Worm (Caenorhabditis elegans) whole organism, mixed stage, embryonic: ENCODE measurements around the gene nas-21.

ENCODE experiments used
- M03D4.4 ChIP-seq: sonication (generic microtip); optimal IDR thresholded peaks from 2 replicates; lab custom pipeline; 2017; ENCODE audit warnings: mild to moderate bottlenecking, missing genetic modification characterization, missing compliant biosample characterization
- bed-3 ChIP-seq: fragments of 200-800 bp; sonication (Bioruptor generic); optimal IDR thresholded peaks from 3 replicates; lab custom pipeline; 2018; ENCODE audit warnings: mild to moderate bottlenecking, missing genetic modification characterization, moderate library complexity, missing compliant biosample characterization
- blmp-1 ChIP-seq: fragments of 150-350 bp; optimal IDR thresholded peaks from 2 replicates; lab custom pipeline; 2014; ENCODE audit warnings: missing biosample characterization, missing genetic modification characterization
- ceh-39 ChIP-seq: fragments of 150-350 bp; optimal IDR thresholded peaks from 2 replicates; lab custom pipeline; 2014; ENCODE audit warnings: missing biosample characterization, missing genetic modification characterization
- ceh-83 ChIP-seq: fragments of 200-800 bp; sonication (Bioruptor generic); optimal IDR thresholded peaks from 2 replicates; lab custom pipeline; 2018; ENCODE audit warnings: mild to moderate bottlenecking, missing genetic modification characterization, missing compliant biosample characterization
- cnd-1 ChIP-seq: fragments of 200-800 bp; sonication (Bioruptor generic); optimal IDR thresholded peaks from 2 replicates; lab custom pipeline; 2018; ENCODE audit warnings: mild to moderate bottlenecking, missing genetic modification characterization, missing compliant biosample characterization
- drap-1 ChIP-seq: fragments of 200-800 bp; sonication (Bioruptor generic); optimal IDR thresholded peaks from 3 replicates; lab custom pipeline; 2018; ENCODE audit warnings: mild to moderate bottlenecking, missing genetic modification characterization, missing compliant biosample characterization
- elt-1 ChIP-seq: sonication (generic microtip); optimal IDR thresholded peaks from 2 replicates; lab custom pipeline; 2017; ENCODE audit warnings: missing genetic modification characterization, mild to moderate bottlenecking, missing compliant biosample characterization, antibody characterized with exemption, moderate library complexity, borderline replicate concordance; ENCODE audit not compliant: insufficient read depth
- flh-1 ChIP-seq: fragments of 200-800 bp; sonication (Bioruptor generic); optimal IDR thresholded peaks from 2 replicates; lab custom pipeline; 2018; ENCODE audit warnings: mild to moderate bottlenecking, missing genetic modification characterization, moderate library complexity, missing compliant biosample characterization
- ham-2 ChIP-seq: fragments of 200-800 bp; sonication (Bioruptor generic); optimal IDR thresholded peaks from 2 replicates; lab custom pipeline; 2018; ENCODE audit warnings: mild to moderate bottlenecking, missing genetic modification characterization, missing compliant biosample characterization
- hlh-1 ChIP-seq: fragments of 150-350 bp; optimal IDR thresholded peaks from 2 replicates; lab custom pipeline; 2014; ENCODE audit warnings: missing biosample characterization, missing genetic modification reagents, missing genetic modification characterization
- lin-13 ChIP-seq: fragments of 150-350 bp; optimal IDR thresholded peaks from 2 replicates; lab custom pipeline; 2014; ENCODE audit warnings: missing biosample characterization, missing genetic modification characterization
- lin-32 ChIP-seq: fragments of 200-800 bp; sonication (Bioruptor generic); optimal IDR thresholded peaks from 2 replicates; lab custom pipeline; 2018; ENCODE audit warnings: mild to moderate bottlenecking, missing genetic modification characterization, missing compliant biosample characterization
- lsy-2 ChIP-seq: fragments of 150-350 bp; optimal IDR thresholded peaks from 2 replicates; lab custom pipeline; 2014; ENCODE audit warnings: missing biosample characterization, missing genetic modification characterization
- mab-5 ChIP-seq: fragments of 150-350 bp; optimal IDR thresholded peaks from 2 replicates; lab custom pipeline; 2014; ENCODE audit warnings: missing biosample characterization, missing genetic modification characterization
- mls-2 ChIP-seq: sonication (generic microtip); optimal IDR thresholded peaks from 2 replicates; lab custom pipeline; 2016; ENCODE audit warnings: mild to moderate bottlenecking, missing genetic modification characterization, moderate library complexity, missing compliant biosample characterization
- nhr-12 ChIP-seq: fragments of 150-350 bp; optimal IDR thresholded peaks from 2 replicates; lab custom pipeline; 2014; ENCODE audit warnings: missing biosample characterization, missing genetic modification characterization
- nhr-2 ChIP-seq: fragments of 150-350 bp; optimal IDR thresholded peaks from 2 replicates; lab custom pipeline; 2014; ENCODE audit warnings: missing biosample characterization, missing genetic modification characterization
- nhr-237 ChIP-seq: fragments of 150-350 bp; optimal IDR thresholded peaks from 2 replicates; lab custom pipeline; 2014; ENCODE audit warnings: missing biosample characterization, missing genetic modification characterization
- nhr-28 ChIP-seq: fragments of 150-350 bp; optimal IDR thresholded peaks from 2 replicates; lab custom pipeline; 2014; ENCODE audit warnings: missing biosample characterization, missing genetic modification characterization
- nhr-76 ChIP-seq: sonication (generic microtip); optimal IDR thresholded peaks from 2 replicates; lab custom pipeline; 2017; ENCODE audit warnings: missing biosample characterization, missing genetic modification characterization
- pha-4 ChIP-seq: fragments of 150-350 bp; optimal IDR thresholded peaks from 2 replicates; lab custom pipeline; 2018; ENCODE audit warnings: missing biosample characterization, missing genetic modification reagents, missing genetic modification characterization
- sem-2 ChIP-seq: fragments of 200-800 bp; sonication (Bioruptor generic); optimal IDR thresholded peaks from 2 replicates; lab custom pipeline; 2018; ENCODE audit warnings: mild to moderate bottlenecking, missing genetic modification characterization, missing compliant biosample characterization
- snpc-4 ChIP-seq: fragments of 150-350 bp; optimal IDR thresholded peaks from 2 replicates; lab custom pipeline; 2014; ENCODE audit warnings: missing biosample characterization, missing genetic modification characterization
- sptf-1 ChIP-seq: sonication (generic microtip); optimal IDR thresholded peaks from 2 replicates; lab custom pipeline; 2017; ENCODE audit warnings: mild to moderate bottlenecking, missing genetic modification characterization, moderate library complexity, missing compliant biosample characterization
- tbx-8 ChIP-seq: fragments of 200-800 bp; sonication (Bioruptor generic); optimal IDR thresholded peaks from 2 replicates; lab custom pipeline; 2018; ENCODE audit warnings: mild to moderate bottlenecking, missing genetic modification characterization, moderate library complexity, missing compliant biosample characterization
- unc-120 ChIP-seq: sonication (generic microtip); optimal IDR thresholded peaks from 2 replicates; lab custom pipeline; 2017; ENCODE audit warnings: missing genetic modification characterization, missing compliant biosample characterization; ENCODE audit not compliant: poor library complexity, severe bottlenecking
- unc-39 ChIP-seq: fragments of 150-350 bp; optimal IDR thresholded peaks from 2 replicates; lab custom pipeline; 2014; ENCODE audit warnings: missing biosample characterization, missing genetic modification characterization
- unc-62 ChIP-seq: fragments of 150-350 bp; optimal IDR thresholded peaks from 2 replicates; lab custom pipeline; 2014; ENCODE audit warnings: missing biosample characterization, missing genetic modification reagents, missing genetic modification characterization
- zip-8 ChIP-seq: fragments of 150-350 bp; optimal IDR thresholded peaks from 2 replicates; lab custom pipeline; 2014; ENCODE audit warnings: missing biosample characterization, missing genetic modification characterization
- ztf-11 ChIP-seq: fragments of 150-350 bp; optimal IDR thresholded peaks from 2 replicates; lab custom pipeline; 2014; ENCODE audit warnings: missing biosample characterization, missing genetic modification characterization

The nas-21 gene

DNA sequence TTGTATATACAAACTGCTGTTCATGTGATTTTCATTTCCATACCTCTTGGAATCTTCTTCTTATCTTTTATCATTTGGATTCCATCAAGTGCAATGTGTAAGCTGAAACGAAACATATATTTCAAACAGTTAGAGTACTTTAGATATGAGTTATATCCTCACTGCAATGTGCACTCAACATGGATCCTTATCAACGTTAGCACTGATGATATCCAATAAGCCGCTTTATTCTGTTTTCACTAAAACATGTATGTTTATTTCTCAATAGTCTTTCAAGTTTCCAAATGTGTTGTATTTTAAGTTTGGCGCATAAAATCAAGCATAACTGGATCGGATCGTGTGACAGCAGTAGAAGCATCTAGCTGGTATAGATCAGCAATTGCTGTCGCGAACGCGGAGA is 14.3 kb downstream of the nas-21 start, which contains the start of gene T11F9.10:
T11F9.10 (plus strand) TSS at position 301 of the 400 bp plus-strand sequence.
- TF ChIP-seq elt-1 (no peak), blmp-1 (no peak), lin-32 (GFP tag; lab: Kevin White, UChicago) (no peak), nhr-237 (tag; lab: Kevin White, UChicago) (no peak), zip-8 (tag; lab: Kevin White, UChicago) (no peak), bed-3 (GFP tag; lab: Kevin White, UChicago) (no peak), snpc-4 (tag; lab: Kevin White, UChicago) (no peak), nhr-28 (no peak), ceh-39 (tag; lab: Kevin White, UChicago) (no peak), nhr-76 (no peak), ztf-11 (tag; lab: Kevin White, UChicago) (no peak), tbx-8 (no peak), nhr-2 (no peak), ceh-83 (no peak)

DNA sequence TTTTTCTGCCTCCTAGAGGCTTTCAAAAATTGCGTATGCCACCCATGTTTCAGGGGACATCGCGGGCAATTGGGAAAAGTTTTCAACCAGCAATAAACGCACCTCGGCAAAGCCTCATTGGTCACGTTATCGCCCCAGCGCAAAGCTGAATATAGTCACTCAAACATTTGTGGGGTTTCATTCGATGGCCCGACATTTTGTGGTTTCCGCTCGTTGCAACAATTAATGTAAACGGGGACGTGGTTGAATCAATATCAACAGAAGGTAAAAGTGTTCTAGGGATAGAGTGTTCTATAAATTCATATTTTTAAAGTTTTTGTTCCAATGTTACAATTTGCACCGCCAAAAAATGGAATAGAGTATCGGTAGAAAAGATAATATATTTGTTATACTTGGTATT is 15.9 kb downstream of the nas-21 start:
- TF ChIP-seq lsy-2 (no peak), ceh-83 (no peak), lin-32 (GFP tag; lab: Kevin White, UChicago) (no peak), sem-2 (no peak)
- TF ChIP-seq, all 35 proteins: peak for 0

DNA sequence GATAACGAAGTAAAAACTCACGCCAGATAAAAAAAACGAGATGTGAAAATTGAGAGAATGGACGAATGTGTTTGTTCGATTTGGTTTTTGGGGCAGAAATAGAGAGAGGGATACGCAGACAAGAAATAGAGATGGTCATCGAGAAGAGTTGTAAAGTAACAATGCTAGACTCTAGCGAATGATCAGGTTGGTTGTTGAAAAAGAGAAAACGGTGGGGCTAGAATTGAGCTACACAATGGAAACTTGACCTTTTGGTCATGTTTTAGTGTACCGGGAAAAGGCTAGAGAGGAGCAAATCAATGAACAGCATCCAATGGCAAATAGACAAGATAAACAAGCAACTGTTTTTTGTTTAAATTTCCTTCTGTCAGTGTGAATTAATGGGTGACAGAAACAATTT is 18.0 kb downstream of the nas-21 start, which contains the start of gene dhs-19:
dhs-19 (minus strand) TSS at position 101 of the 400 bp plus-strand sequence.
- TF ChIP-seq mab-5 (tag; lab: Kevin White, UChicago) = no peak
- no peak for TF ChIP-seq bed-3 (GFP tag; lab: Kevin White, UChicago)
- no peak for TF ChIP-seq unc-39 (tag; lab: Kevin White, UChicago)
- no peak for TF ChIP-seq nhr-237 (tag; lab: Kevin White, UChicago)
- TF ChIP-seq ham-2 = no peak
- no peak for TF ChIP-seq blmp-1
- TF ChIP-seq M03D4.4 (tag; lab: Kevin White, UChicago) = no peak
- no peak for TF ChIP-seq tbx-8
- TF ChIP-seq, all 35 proteins: peak for 0

DNA sequence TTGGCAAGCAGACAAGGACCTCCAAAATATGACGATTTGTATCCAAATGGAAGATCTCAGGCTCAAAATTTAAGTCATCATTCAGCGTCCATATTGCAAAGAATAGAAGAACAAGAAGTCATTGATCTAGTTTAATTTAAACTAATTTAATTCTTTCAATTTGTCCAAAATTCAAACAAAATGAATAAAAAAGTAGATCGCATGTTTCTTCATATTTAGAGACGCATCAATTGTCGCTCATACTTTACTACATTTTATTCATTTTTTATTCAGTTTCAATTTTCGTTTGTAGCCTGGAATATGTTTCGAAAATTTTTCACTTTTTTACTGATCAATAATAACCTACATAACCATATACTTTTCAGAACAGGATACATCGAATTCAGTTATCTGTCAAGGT is 20.1 kb downstream of the nas-21 start, which contains the start of gene T11F9.21:
T11F9.21 (plus strand) TSS at position 301 of the 400 bp plus-strand sequence.
- TF ChIP-seq nhr-2 (no peak), nhr-76 (no peak), nhr-237 (tag; lab: Kevin White, UChicago) (no peak), ceh-39 (tag; lab: Kevin White, UChicago) (no peak), M03D4.4 (tag; lab: Kevin White, UChicago) (no peak), sptf-1 (tag; lab: Kevin White, UChicago) (no peak), bed-3 (GFP tag; lab: Kevin White, UChicago) (no peak), mls-2 (tag; lab: Kevin White, UChicago) (no peak), ceh-83 (no peak), nhr-28 (no peak), snpc-4 (tag; lab: Kevin White, UChicago) (no peak), lin-13 (tag; lab: Kevin White, UChicago) (no peak)

DNA sequence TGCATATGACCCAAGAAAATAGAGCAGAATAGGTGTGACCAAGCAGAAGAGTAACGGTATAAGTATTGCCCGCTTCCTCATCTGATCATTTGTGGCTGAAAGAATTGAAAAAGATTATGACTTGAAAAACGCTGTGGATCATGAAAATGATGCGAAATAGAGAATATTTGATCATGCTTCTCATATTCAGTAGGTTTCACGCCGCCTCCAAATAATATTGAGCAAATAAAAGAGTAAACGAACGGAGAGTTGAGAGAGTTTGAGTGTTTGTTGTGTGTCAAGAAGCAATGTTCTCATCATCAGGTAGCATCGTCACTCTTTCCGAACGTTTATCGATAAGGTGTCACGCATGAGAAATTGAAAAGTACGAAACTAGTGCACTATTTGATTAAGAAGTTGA is 23.9 kb downstream of the nas-21 start, which contains the start of gene htrl-1:
htrl-1 (minus strand) TSS at position 101 of the 400 bp plus-strand sequence.
- TF ChIP-seq cnd-1 (tag; lab: Kevin White, UChicago) (no peak), nhr-237 (tag; lab: Kevin White, UChicago) (no peak), hlh-1 (tag; lab: Kevin White, UChicago) (no peak), elt-1 (no peak), pha-4 (tag; lab: Kevin White, UChicago) (no peak), tbx-8 (no peak), flh-1 (GFP tag; lab: Kevin White, UChicago) (no peak), drap-1 (no peak), zip-8 (tag; lab: Kevin White, UChicago) (no peak), nhr-12 (tag; lab: Kevin White, UChicago) (no peak), unc-62 (GFP tag; lab: Kevin White, UChicago) (no peak), ztf-11 (tag; lab: Kevin White, UChicago) (no peak), lin-32 (GFP tag; lab: Kevin White, UChicago) (no peak), sem-2 (no peak), mls-2 (tag; lab: Kevin White, UChicago) (no peak), unc-120 (tag; lab: Kevin White, UChicago) (no peak)
